Fruit fly (Drosophila melanogaster) whole organism, pupa: ENCODE results near the gene CG2519.

Experiments used
- CG10348 ChIP-seq: fragments of 200-800 bp; sonication (Bioruptor generic); IDR thresholded peaks from 2 replicates; pipeline ENCODE4 v1.3.6; 2022; ENCODE audit warnings: missing biosample characterization, missing genetic modification characterization
- CG12605 ChIP-seq: fragments of 200-800 bp; sonication (Bioruptor generic); IDR thresholded peaks from 2 replicates; pipeline ENCODE4 v1.3.6; 2022; ENCODE audit warnings: missing biosample characterization, missing genetic modification characterization
- CG13204 ChIP-seq: fragments of 200-800 bp; sonication (Bioruptor generic); optimal IDR thresholded peaks from 2 replicates; lab custom pipeline; 2018; ENCODE audit warnings: missing biosample characterization, mild to moderate bottlenecking, missing genetic modification characterization, moderate library complexity
- CG14655 ChIP-seq: fragments of 200-800 bp; sonication (Bioruptor generic); optimal IDR thresholded peaks from 3 replicates; lab custom pipeline; 2017; ENCODE audit warnings: mild to moderate bottlenecking, missing biosample characterization, missing genetic modification reagents, missing genetic modification characterization
- CG15710 ChIP-seq: fragments of 200-800 bp; sonication (Bioruptor generic); optimal IDR thresholded peaks from 2 replicates; lab custom pipeline; 2018; ENCODE audit warnings: missing biosample characterization, mild to moderate bottlenecking, missing genetic modification characterization, moderate library complexity
- CG17806 ChIP-seq: fragments of 200-800 bp; sonication (Bioruptor generic); optimal IDR thresholded peaks from 2 replicates; lab custom pipeline; 2018; ENCODE audit warnings: missing biosample characterization, mild to moderate bottlenecking, missing genetic modification characterization, moderate library complexity
- CG32121 ChIP-seq: fragments of 200-800 bp; sonication (Bioruptor generic); IDR thresholded peaks from 2 replicates; pipeline ENCODE4 v1.3.6; 2022; ENCODE audit warnings: missing biosample characterization, missing genetic modification characterization
- CG4496 ChIP-seq: fragments of 200-800 bp; sonication (Bioruptor generic); IDR thresholded peaks from 3 replicates; pipeline ENCODE4 v1.3.6; 2022; ENCODE audit warnings: missing biosample characterization, missing genetic modification characterization
- CG8159 ChIP-seq: fragments of 200-800 bp; sonication (Bioruptor generic); optimal IDR thresholded peaks from 3 replicates; lab custom pipeline; 2018; ENCODE audit warnings: missing biosample characterization, mild to moderate bottlenecking, missing genetic modification characterization, moderate library complexity
- CG8301 ChIP-seq: fragments of 200-800 bp; sonication (Bioruptor generic); optimal IDR thresholded peaks from 2 replicates; lab custom pipeline; 2018; ENCODE audit warnings: missing biosample characterization, mild to moderate bottlenecking, missing genetic modification characterization
- CG9948 ChIP-seq: fragments of 200-800 bp; sonication (Bioruptor generic); optimal IDR thresholded peaks from 2 replicates; lab custom pipeline; 2018; ENCODE audit warnings: missing biosample characterization, mild to moderate bottlenecking, missing genetic modification characterization, moderate library complexity
- D1 ChIP-seq: fragments of 200-800 bp; sonication (Bioruptor generic); optimal IDR thresholded peaks from 2 replicates; lab custom pipeline; 2018; ENCODE audit warnings: missing biosample characterization, mild to moderate bottlenecking, missing genetic modification characterization, moderate library complexity
- EcR ChIP-seq: fragments of 200-800 bp; sonication (Bioruptor generic); optimal IDR thresholded peaks from 3 replicates; lab custom pipeline; 2019; ENCODE audit warnings: missing biosample characterization, missing genetic modification characterization, mild to moderate bottlenecking, moderate library complexity, missing genetic modification reagents
- Ets98B ChIP-seq: fragments of 200-800 bp; sonication (Bioruptor generic); IDR thresholded peaks from 2 replicates; pipeline ENCODE4 v1.3.6; 2022; ENCODE audit warnings: missing biosample characterization, missing genetic modification characterization
- Pif1A ChIP-seq: fragments of 200-800 bp; sonication (Bioruptor generic); optimal IDR thresholded peaks from 3 replicates; lab custom pipeline; 2016; ENCODE audit warnings: missing biosample characterization, missing genetic modification characterization
- Pif1B ChIP-seq: fragments of 200-800 bp; sonication (Bioruptor generic); optimal IDR thresholded peaks from 3 replicates; lab custom pipeline; 2016; ENCODE audit warnings: missing biosample characterization, missing genetic modification characterization
- Snoo ChIP-seq: fragments of 200-800 bp; sonication (Bioruptor generic); optimal IDR thresholded peaks from 3 replicates; lab custom pipeline; 2017; ENCODE audit warnings: missing biosample characterization, mild to moderate bottlenecking, missing genetic modification characterization, inconsistent platforms
- fd96Ca ChIP-seq: fragments of 200-800 bp; sonication (Bioruptor generic); IDR thresholded peaks from 3 replicates; pipeline ENCODE4 v1.3.6; 2022; ENCODE audit warnings: missing biosample characterization, missing genetic modification characterization
- gl ChIP-seq: fragments of 200-800 bp; sonication (Bioruptor generic); optimal IDR thresholded peaks from 2 replicates; lab custom pipeline; 2018; ENCODE audit warnings: missing biosample characterization, mild to moderate bottlenecking, missing genetic modification characterization
- rn ChIP-seq: fragments of 200-800 bp; sonication (Bioruptor generic); IDR thresholded peaks from 2 replicates; pipeline ENCODE4 v1.3.6; 2022; ENCODE audit warnings: missing biosample characterization, missing genetic modification characterization

The CG2519 gene

DNA sequence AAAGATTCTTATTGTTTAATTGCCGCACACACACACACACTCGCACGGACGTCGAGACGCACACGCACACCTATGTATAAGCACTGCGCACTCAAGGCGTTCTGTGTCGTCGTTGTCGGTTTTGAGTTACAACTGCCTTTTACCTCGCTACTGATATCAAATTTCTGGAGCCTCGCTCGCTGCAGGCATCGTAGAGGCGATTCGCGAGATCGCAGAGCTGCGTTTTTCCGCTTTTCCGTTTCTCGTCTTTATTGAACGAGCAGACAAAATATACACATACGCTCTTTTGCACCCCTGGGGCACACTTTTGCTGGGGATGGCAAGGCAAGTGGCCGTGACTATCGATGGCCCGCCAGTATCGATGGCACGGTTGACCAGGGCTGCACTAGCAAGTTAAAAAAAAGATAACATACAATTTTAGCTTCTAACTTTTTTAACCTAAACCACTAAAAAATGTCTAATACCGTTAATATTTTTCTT, at the start of gene CG2519:
CG2519 (minus strand) TSS at position 312 of the 480 bp plus-strand sequence.
- TF ChIP-seq CG4496 (GFP tag; lab: Robert Waterston, UW) (peak; percentile 48; the same call in 2 of the 3 replicates), rn (GFP tag; lab: Robert Waterston, UW) (0 out of 2 replicates have a peak, but pooled peaks have one; percentile 29), CG10348 (GFP tag; lab: Robert Waterston, UW) (no peak), CG12605 (GFP tag; lab: Robert Waterston, UW) (peak; percentile 42; the same call in 1 of the 2 replicates)

dm6 chr3R:5594878-5595277, 47.3 kb upstream of the CG2519 start:
- TF ChIP-seq Snoo (tag; lab: Kevin White, UChicago): no peak
- no peak for TF ChIP-seq CG8159 (tag; lab: Kevin White, UChicago)
- no peak for TF ChIP-seq rn (GFP tag; lab: Robert Waterston, UW)
- no peak for TF ChIP-seq CG13204 (GFP tag; lab: Kevin White, UChicago)
- TF ChIP-seq CG12605 (GFP tag; lab: Robert Waterston, UW): 0 out of 2 replicates have a peak, but pooled peaks have one; percentile 20
- TF ChIP-seq CG32121 (GFP tag; lab: Robert Waterston, UW): no peak
- TF ChIP-seq Pif1A: no peak

- no peak for TF ChIP-seq gl (tag; lab: Kevin White, UChicago)
- peak; percentile 30 for TF ChIP-seq EcR (GFP tag; lab: Kevin White, UChicago)
- TF ChIP-seq rn (GFP tag; lab: Robert Waterston, UW): no peak
- TF ChIP-seq CG4496 (GFP tag; lab: Robert Waterston, UW): 0 out of 3 replicates have a peak, but pooled peaks have one; percentile 34
- TF ChIP-seq, all 21 proteins: peak for 2
These were observed 44.5 kb upstream of the CG2519 start for dm6 chr3R:5592009-5592572.

- TF ChIP-seq CG15710 (tag; lab: Kevin White, UChicago) (peak; percentile 15), CG8301 (tag; lab: Kevin White, UChicago) (no peak), CG17806 (tag; lab: Kevin White, UChicago) (no peak)
These were observed 43.9 kb upstream of the CG2519 start, which contains the start of the genes noi and Vha26 for dm6 chr3R:5591398-5591853. noi (minus strand) TSS chr3R:5591459. Vha26 (plus strand) TSS chr3R:5591763.

DNA sequence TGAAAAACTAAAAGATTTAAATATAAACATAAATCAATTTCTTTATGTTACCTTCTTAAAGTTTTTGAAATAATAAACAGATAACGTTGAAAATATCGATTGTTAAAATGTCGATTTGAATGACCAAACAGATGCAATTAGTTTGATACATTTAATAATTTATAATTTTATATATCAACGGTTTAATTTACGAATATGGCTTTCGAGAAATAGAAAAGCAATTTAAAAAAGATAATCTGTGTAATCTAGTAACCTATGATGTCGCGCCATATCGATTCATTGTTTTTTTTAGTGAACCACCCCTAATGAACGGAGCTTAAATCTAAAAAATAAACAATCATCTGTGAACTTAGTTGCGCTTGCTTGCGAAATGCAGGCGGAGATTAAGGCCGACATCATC, 41.0 kb upstream of the CG2519 start, which contains the start of gene PolZ2:
PolZ2 (plus strand) TSS at position 301 of the 400 bp plus-strand sequence.
- no peak for TF ChIP-seq fd96Ca (GFP tag; lab: Robert Waterston, UW)
- no peak for TF ChIP-seq CG9948 (tag; lab: Kevin White, UChicago)
- TF ChIP-seq Ets98B (GFP tag; lab: Robert Waterston, UW): no peak
- no peak for TF ChIP-seq CG8301 (tag; lab: Kevin White, UChicago)
- TF ChIP-seq Snoo (tag; lab: Kevin White, UChicago): no peak
- TF ChIP-seq Pif1A: no peak
- TF ChIP-seq CG15710 (tag; lab: Kevin White, UChicago): no peak
- no peak for TF ChIP-seq CG14655 (GFP tag; lab: Kevin White, UChicago)
- no peak for TF ChIP-seq CG10348 (GFP tag; lab: Robert Waterston, UW)
- TF ChIP-seq CG17806 (tag; lab: Kevin White, UChicago): no peak
- TF ChIP-seq rn (GFP tag; lab: Robert Waterston, UW): no peak
- TF ChIP-seq CG32121 (GFP tag; lab: Robert Waterston, UW): no peak
- TF ChIP-seq CG12605 (GFP tag; lab: Robert Waterston, UW): no peak
- TF ChIP-seq gl (tag; lab: Kevin White, UChicago): no peak
- TF ChIP-seq Pif1B: no peak
- no peak for TF ChIP-seq D1 (tag; lab: Kevin White, UChicago)
- TF ChIP-seq CG8159 (tag; lab: Kevin White, UChicago): no peak
- no peak for TF ChIP-seq EcR (GFP tag; lab: Kevin White, UChicago)
- TF ChIP-seq CG4496 (GFP tag; lab: Robert Waterston, UW): no peak
- TF ChIP-seq, all 21 proteins: peak for 0

dm6 chr3R:5587863-5588519, 40.4 kb upstream of the CG2519 start, which contains the start of gene CG2926:
CG2926 (minus strand) TSS chr3R:5588380.
- TF ChIP-seq CG12605 (GFP tag; lab: Robert Waterston, UW) (0 out of 2 replicates have a peak, but pooled peaks have one; percentile 32), Pif1A (no peak), rn (GFP tag; lab: Robert Waterston, UW) (0 out of 2 replicates have a peak, but pooled peaks have one; percentile 12), CG4496 (GFP tag; lab: Robert Waterston, UW) (0 out of 3 replicates have a peak, but pooled peaks have one; percentile 46), Snoo (tag; lab: Kevin White, UChicago) (no peak), CG32121 (GFP tag; lab: Robert Waterston, UW) (0 out of 2 replicates have a peak, but pooled peaks have one; percentile 32), Ets98B (GFP tag; lab: Robert Waterston, UW) (peak; percentile 19; the same call in 1 of the 2 replicates)
